Fruit fly (Drosophila melanogaster) whole organism, embryonic: ENCODE data around the gene CG1463.

Source experiments
- Bgb ChIP-seq: fragments of 200-800 bp; sonication (Bioruptor generic); IDR thresholded peaks from 2 replicates; pipeline ENCODE4 v1.3.6; 2022; ENCODE audit warnings: missing biosample characterization, missing genetic modification characterization; ENCODE audit not compliant: partially characterized antibody
- CG10147 ChIP-seq: fragments of 200-800 bp; sonication (Bioruptor generic); optimal IDR thresholded peaks from 2 replicates; lab custom pipeline; 2019; ENCODE audit warnings: missing biosample characterization, mild to moderate bottlenecking, missing genetic modification characterization, moderate library complexity
- CG10274 ChIP-seq: fragments of 200-800 bp; sonication (Bioruptor generic); optimal IDR thresholded peaks from 3 replicates; lab custom pipeline; 2017; ENCODE audit warnings: missing biosample characterization, mild to moderate bottlenecking, missing genetic modification characterization
- CG11093 ChIP-seq: fragments of 200-800 bp; sonication (Bioruptor generic); IDR thresholded peaks from 3 replicates; pipeline ENCODE4 v1.3.6; 2022; ENCODE audit warnings: missing biosample characterization, missing genetic modification characterization
- CG11504 ChIP-seq: fragments of 200-800 bp; sonication (Bioruptor generic); optimal IDR thresholded peaks from 3 replicates; lab custom pipeline; 2019; ENCODE audit warnings: missing biosample characterization, mild to moderate bottlenecking, missing genetic modification characterization, moderate library complexity
- CG12071 ChIP-seq: fragments of 200-800 bp; sonication (Bioruptor generic); optimal IDR thresholded peaks from 3 replicates; lab custom pipeline; 2018; ENCODE audit warnings: missing biosample characterization, mild to moderate bottlenecking, missing genetic modification characterization
- CG13123 ChIP-seq: fragments of 200-800 bp; sonication (Bioruptor generic); optimal IDR thresholded peaks from 2 replicates; lab custom pipeline; 2016; ENCODE audit warnings: missing biosample characterization, missing genetic modification characterization
- CG16779 ChIP-seq: fragments of 200-800 bp; sonication (Bioruptor generic); IDR thresholded peaks from 2 replicates; pipeline ENCODE4 v1.3.6; 2022; ENCODE audit warnings: missing biosample characterization, missing genetic modification characterization
- CG18476 ChIP-seq: fragments of 200-800 bp; sonication (Bioruptor generic); optimal IDR thresholded peaks from 2 replicates; lab custom pipeline; 2016; ENCODE audit warnings: missing biosample characterization, mild to moderate bottlenecking, missing genetic modification characterization
- CG2116 ChIP-seq: fragments of 200-800 bp; sonication (Bioruptor generic); optimal IDR thresholded peaks from 3 replicates; lab custom pipeline; 2018; ENCODE audit warnings: missing biosample characterization, mild to moderate bottlenecking, missing genetic modification characterization
- CG3407 ChIP-seq: fragments of 200-800 bp; sonication (Bioruptor generic); optimal IDR thresholded peaks from 2 replicates; lab custom pipeline; 2018; ENCODE audit warnings: missing biosample characterization, mild to moderate bottlenecking, missing genetic modification characterization
- CG4328 ChIP-seq: fragments of 200-800 bp; sonication (Bioruptor generic); optimal IDR thresholded peaks from 3 replicates; lab custom pipeline; 2017; ENCODE audit warnings: missing biosample characterization, missing genetic modification reagents, missing genetic modification characterization
- CG6654 ChIP-seq: fragments of 200-800 bp; sonication (Bioruptor generic); optimal IDR thresholded peaks from 2 replicates; lab custom pipeline; 2017; ENCODE audit warnings: missing biosample characterization, mild to moderate bottlenecking, missing genetic modification characterization
- CG6765 ChIP-seq: fragments of 200-800 bp; sonication (Bioruptor generic); optimal IDR thresholded peaks from 3 replicates; lab custom pipeline; 2017; ENCODE audit warnings: missing biosample characterization, mild to moderate bottlenecking, missing genetic modification characterization
- CG6854 ChIP-seq: fragments of 200-800 bp; sonication (Bioruptor generic); optimal IDR thresholded peaks from 3 replicates; lab custom pipeline; 2017; ENCODE audit warnings: missing biosample characterization, mild to moderate bottlenecking, missing genetic modification characterization
- CG7556 ChIP-seq: fragments of 200-800 bp; sonication (Bioruptor generic); optimal IDR thresholded peaks from 2 replicates; lab custom pipeline; 2017; ENCODE audit warnings: missing biosample characterization, mild to moderate bottlenecking, missing genetic modification characterization
- CG7745 ChIP-seq: fragments of 200-800 bp; sonication (Bioruptor generic); optimal IDR thresholded peaks from 2 replicates; lab custom pipeline; 2018; ENCODE audit warnings: missing biosample characterization, mild to moderate bottlenecking, missing genetic modification characterization, moderate library complexity
- CG7786 ChIP-seq: fragments of 200-800 bp; sonication (Bioruptor generic); optimal IDR thresholded peaks from 2 replicates; lab custom pipeline; 2016; ENCODE audit warnings: missing biosample characterization, missing genetic modification characterization
- D19A ChIP-seq: fragments of 200-800 bp; optimal IDR thresholded peaks from 3 replicates; lab custom pipeline; 2019; ENCODE audit warnings: missing biosample characterization, mild to moderate bottlenecking, missing genetic modification characterization, moderate library complexity
- Dll ChIP-seq: fragments of 200-800 bp; sonication (Bioruptor generic); IDR thresholded peaks from 4 replicates; pipeline ENCODE4 v1.3.6; 2022; ENCODE audit warnings: missing biosample characterization, missing genetic modification characterization; ENCODE audit not compliant: partially characterized antibody
- ERR ChIP-seq: fragments of 200-800 bp; sonication (Bioruptor generic); optimal IDR thresholded peaks from 2 replicates; lab custom pipeline; 2016; ENCODE audit warnings: missing biosample characterization, missing genetic modification characterization
- Ets97D ChIP-seq: fragments of 200-800 bp; sonication (Bioruptor generic); optimal IDR thresholded peaks from 3 replicates; lab custom pipeline; 2016; ENCODE audit warnings: missing biosample characterization, missing genetic modification characterization
- HLH3B ChIP-seq: fragments of 200-800 bp; sonication (Bioruptor generic); IDR thresholded peaks from 2 replicates; pipeline ENCODE4 v1.3.6; 2022; ENCODE audit warnings: missing biosample characterization, missing genetic modification characterization
- HmgD ChIP-seq: fragments of 200-800 bp; sonication (Bioruptor generic); optimal IDR thresholded peaks from 3 replicates; lab custom pipeline; 2016; ENCODE audit warnings: missing biosample characterization, missing genetic modification characterization
- Jarid2 ChIP-seq: fragments of 200-800 bp; sonication (Bioruptor generic); optimal IDR thresholded peaks from 3 replicates; lab custom pipeline; 2017; ENCODE audit warnings: mild to moderate bottlenecking, missing biosample characterization, missing genetic modification reagents, missing genetic modification characterization
- MBD-R2 ChIP-seq: fragments of 200-800 bp; sonication (Bioruptor generic); IDR thresholded peaks from 2 replicates; pipeline ENCODE4 v1.3.6; 2022; ENCODE audit warnings: missing biosample characterization, missing genetic modification characterization
- Mad ChIP-seq: fragments of 200-800 bp; sonication (Bioruptor generic); optimal IDR thresholded peaks from 2 replicates; lab custom pipeline; 2016; ENCODE audit warnings: missing biosample characterization, missing genetic modification characterization
- NFAT ChIP-seq: fragments of 200-800 bp; sonication (Bioruptor generic); IDR thresholded peaks from 2 replicates; pipeline ENCODE4 v1.3.6; 2022; ENCODE audit warnings: missing biosample characterization, missing genetic modification characterization
- Nf-YB ChIP-seq: fragments of 200-800 bp; sonication (Bioruptor generic); optimal IDR thresholded peaks from 3 replicates; lab custom pipeline; 2019; ENCODE audit warnings: missing biosample characterization, mild to moderate bottlenecking, missing genetic modification characterization, moderate library complexity
- Oli ChIP-seq: fragments of 200-800 bp; sonication (Bioruptor generic); optimal IDR thresholded peaks from 2 replicates; lab custom pipeline; 2018; ENCODE audit warnings: missing biosample characterization, mild to moderate bottlenecking, missing genetic modification characterization, moderate library complexity
- Ptx1 ChIP-seq: fragments of 200-800 bp; sonication (Bioruptor generic); IDR thresholded peaks from 2 replicates; pipeline ENCODE4 v1.3.6; 2022; ENCODE audit warnings: missing biosample characterization, missing genetic modification characterization
- abd-A ChIP-seq: fragments of 200-800 bp; sonication (Bioruptor generic); optimal IDR thresholded peaks from 3 replicates; lab custom pipeline; 2019; ENCODE audit warnings: missing biosample characterization, mild to moderate bottlenecking, missing genetic modification characterization, moderate library complexity
- ap ChIP-seq: fragments of 200-800 bp; sonication (Bioruptor generic); IDR thresholded peaks from 2 replicates; pipeline ENCODE4 v1.3.6; 2022; ENCODE audit warnings: missing biosample characterization, missing genetic modification characterization
- fd102C ChIP-seq: fragments of 200-800 bp; sonication (Bioruptor generic); optimal IDR thresholded peaks from 2 replicates; lab custom pipeline; 2018; ENCODE audit warnings: missing biosample characterization, mild to moderate bottlenecking, missing genetic modification characterization, moderate library complexity
- fru ChIP-seq: fragments of >200 bp; optimal IDR thresholded peaks from 2 replicates; lab custom pipeline; 2017
- gce ChIP-seq: fragments of 200-800 bp; sonication (Bioruptor generic); IDR thresholded peaks from 3 replicates; pipeline ENCODE4 v1.3.6; 2022; ENCODE audit warnings: missing biosample characterization, missing genetic modification characterization
- gcm ChIP-seq: fragments of 200-800 bp; sonication (Bioruptor generic); optimal IDR thresholded peaks from 2 replicates; lab custom pipeline; 2019; ENCODE audit warnings: missing biosample characterization, mild to moderate bottlenecking, missing genetic modification characterization, moderate library complexity
- gem ChIP-seq: fragments of 200-800 bp; sonication (Bioruptor generic); optimal IDR thresholded peaks from 2 replicates; lab custom pipeline; 2019; ENCODE audit warnings: missing biosample characterization, mild to moderate bottlenecking, missing genetic modification characterization, moderate library complexity
- hkb ChIP-seq, 2 experiments: fragments of 200-800 bp in 1 of 2; fragments of >200 bp in 1 of 2; sonication (Bioruptor generic) in 1 of 2; IDR thresholded peaks in 1 of 2; optimal IDR thresholded peaks in 1 of 2; 2 replicates each; pipeline versions ENCODE4 v1.3.6 to Lab custom; 2017 to 2022; ENCODE audit warnings: missing biosample characterization in 1 of 2, missing genetic modification characterization in 1 of 2
- inv ChIP-seq: fragments of 200-800 bp; sonication (Bioruptor generic); IDR thresholded peaks from 2 replicates; pipeline ENCODE4 v1.3.6; 2022; ENCODE audit warnings: missing biosample characterization, missing genetic modification characterization; ENCODE audit not compliant: partially characterized antibody
- lbe ChIP-seq: fragments of 200-800 bp; sonication (Bioruptor generic); optimal IDR thresholded peaks from 2 replicates; lab custom pipeline; 2016; ENCODE audit warnings: missing biosample characterization, mild to moderate bottlenecking, missing genetic modification characterization
- maf-S ChIP-seq: fragments of 200-800 bp; sonication (Bioruptor generic); optimal IDR thresholded peaks from 2 replicates; lab custom pipeline; 2016; ENCODE audit warnings: missing biosample characterization, missing genetic modification characterization
- mam ChIP-seq: fragments of 200-800 bp; sonication (Bioruptor generic); optimal IDR thresholded peaks from 3 replicates; lab custom pipeline; 2016; ENCODE audit warnings: missing biosample characterization, missing genetic modification characterization
- oc ChIP-seq: fragments of 200-800 bp; sonication (Bioruptor generic); optimal IDR thresholded peaks from 2 replicates; lab custom pipeline; 2018; ENCODE audit warnings: missing biosample characterization, mild to moderate bottlenecking, missing genetic modification characterization, moderate library complexity
- ranshi ChIP-seq: fragments of 200-800 bp; sonication (Bioruptor generic); IDR thresholded peaks from 2 replicates; pipeline ENCODE4 v1.3.6; 2022; ENCODE audit warnings: missing biosample characterization, missing genetic modification characterization
- scrt ChIP-seq: fragments of 200-800 bp; sonication (Bioruptor generic); optimal IDR thresholded peaks from 2 replicates; lab custom pipeline; 2018; ENCODE audit warnings: missing biosample characterization, mild to moderate bottlenecking, missing genetic modification characterization, moderate library complexity
- usp ChIP-seq: fragments of >200 bp; optimal IDR thresholded peaks from 2 replicates; lab custom pipeline; 2017; ENCODE audit warnings: missing biosample characterization, missing genetic modification characterization
- vfl ChIP-seq: fragments of 200-800 bp; sonication (Bioruptor generic); optimal IDR thresholded peaks from 2 replicates; lab custom pipeline; 2016; ENCODE audit warnings: missing biosample characterization, missing genetic modification characterization
- vnd ChIP-seq: fragments of 200-800 bp; sonication (Bioruptor generic); IDR thresholded peaks from 3 replicates; pipeline ENCODE4 v1.3.6; 2022; ENCODE audit warnings: missing biosample characterization, missing genetic modification characterization; ENCODE audit not compliant: partially characterized antibody
- wor ChIP-seq: fragments of 200-800 bp; sonication (Bioruptor generic); IDR thresholded peaks from 2 replicates; pipeline ENCODE4 v1.3.6; 2022; ENCODE audit warnings: missing biosample characterization, missing genetic modification characterization
- zen ChIP-seq: fragments of 200-800 bp; sonication (Bioruptor generic); optimal IDR thresholded peaks from 3 replicates; lab custom pipeline; 2018; ENCODE audit warnings: missing biosample characterization, mild to moderate bottlenecking, missing genetic modification characterization, moderate library complexity

CG1463 gene

dm6 chrX:12653574-12653973 is 42.1 kb upstream of the CG1463 start, which contains the start of gene CkIalpha (continued):
- TF ChIP-seq oc (no peak), Bgb (GFP tag; lab: Robert Waterston, UW) (peak; percentile 99), Nf-YB (GFP tag; lab: Kevin White, UChicago) (no peak), CG7556 (GFP tag; lab: Kevin White, UChicago) (no peak), CG6854 (GFP tag; lab: Kevin White, UChicago) (no peak), D19A (tag; lab: Kevin White, UChicago) (no peak), abd-A (no peak), Ets97D (GFP tag; lab: Kevin White, UChicago) (peak; percentile 89), vfl (GFP tag; lab: Kevin White, UChicago) (peak; percentile 57), CG11504 (tag; lab: Kevin White, UChicago) (no peak), inv (GFP tag; lab: Robert Waterston, UW) (peak; percentile 98), CG6654 (GFP tag; lab: Kevin White, UChicago) (no peak), Dll (peak; percentile 96), scrt (GFP tag; lab: Kevin White, UChicago) (no peak), zen (tag; lab: Kevin White, UChicago) (peak; percentile 34), CG7745 (tag; lab: Kevin White, UChicago) (no peak), Mad (peak; percentile 57), mam (GFP tag; lab: Kevin White, UChicago) (peak; percentile 80), NFAT (peak; percentile 81; the same call in 1 of the 2 replicates), MBD-R2 (GFP tag; lab: Robert Waterston, UW) (peak; percentile 65; the same call in 1 of the 2 replicates), fd102C (GFP tag; lab: Kevin White, UChicago) (no peak), HmgD (peak; percentile 82), CG11093 (GFP tag; lab: Robert Waterston, UW) (no peak), CG6765 (GFP tag; lab: Kevin White, UChicago) (no peak), Oli (no peak), CG4328 (GFP tag; lab: Kevin White, UChicago) (no peak), hkb (optimal IDR thresholded peaks at IDR 0.05; lab: Kevin White, UChicago) (no peak), hkb (GFP tag; IDR thresholded peaks at IDR 0.05; lab: Robert Waterston, UW) (peak; percentile 59), gem (tag; lab: Kevin White, UChicago) (peak; percentile 22), CG7786 (GFP tag; lab: Kevin White, UChicago) (peak; percentile 58), ranshi (GFP tag; lab: Robert Waterston, UW) (0 out of 2 replicates have a peak, but pooled peaks have one; percentile 8), lbe (GFP tag; lab: Kevin White, UChicago) (peak; percentile 72), CG16779 (GFP tag; lab: Robert Waterston, UW) (0 out of 2 replicates have a peak, but pooled peaks have one; percentile 30), usp (GFP tag; lab: Kevin White, UChicago) (no peak), wor (no peak), CG10147 (no peak), ap (GFP tag; lab: Robert Waterston, UW) (no peak), ERR (peak; percentile 72), vnd (peak; percentile 97), CG3407 (GFP tag; lab: Kevin White, UChicago) (no peak), HLH3B (GFP tag; lab: Robert Waterston, UW) (no peak), CG12071 (GFP tag; lab: Kevin White, UChicago) (no peak), Jarid2 (GFP tag; lab: Kevin White, UChicago) (no peak), CG10274 (no peak), CG2116 (peak; percentile 95), CG13123 (no peak), gcm (GFP tag; lab: Kevin White, UChicago) (no peak), Ptx1 (GFP tag; lab: Robert Waterston, UW) (peak; percentile 48), gce (GFP tag; lab: Robert Waterston, UW) (peak; percentile 11; the same call in 1 of the 3 replicates), CG18476 (no peak), maf-S (GFP tag; lab: Kevin White, UChicago) (peak; percentile 43), fru (lab: Kevin White, UChicago) (no peak)
